Fruit fly (Drosophila melanogaster) whole organism, prepupa: ENCODE data around the gene CG5787.

Experiments used
- CG11294 ChIP-seq: fragments of 200-800 bp; sonication (Bioruptor generic); IDR thresholded peaks from 2 replicates; pipeline ENCODE4 v1.3.6; 2022; ENCODE audit warnings: missing biosample characterization, missing genetic modification characterization
- CG16779 ChIP-seq: fragments of 200-800 bp; sonication (Bioruptor generic); optimal IDR thresholded peaks from 3 replicates; lab custom pipeline; 2017; ENCODE audit warnings: missing biosample characterization, mild to moderate bottlenecking, missing genetic modification characterization
- CG32006 ChIP-seq: fragments of 200-800 bp; sonication (Bioruptor generic); optimal IDR thresholded peaks from 3 replicates; lab custom pipeline; 2017; ENCODE audit warnings: missing biosample characterization, mild to moderate bottlenecking, missing genetic modification characterization
- CG6792 ChIP-seq: fragments of 200-800 bp; sonication (Bioruptor generic); optimal IDR thresholded peaks from 3 replicates; lab custom pipeline; 2016; ENCODE audit warnings: missing biosample characterization, missing genetic modification characterization
- CG6808 ChIP-seq: fragments of 200-800 bp; sonication (Bioruptor generic); optimal IDR thresholded peaks from 3 replicates; lab custom pipeline; 2017; ENCODE audit warnings: missing biosample characterization, missing genetic modification characterization, mild to moderate bottlenecking, moderate library complexity, missing genetic modification reagents
- CG6854 ChIP-seq: fragments of 200-800 bp; sonication (Bioruptor generic); optimal IDR thresholded peaks from 2 replicates; lab custom pipeline; 2017; ENCODE audit warnings: missing biosample characterization, mild to moderate bottlenecking, missing genetic modification characterization
- dsx ChIP-seq: fragments of 200-800 bp; optimal IDR thresholded peaks from 3 replicates; lab custom pipeline; 2019; ENCODE audit warnings: missing biosample characterization, mild to moderate bottlenecking, missing genetic modification characterization, moderate library complexity; ENCODE audit not compliant: poor library complexity, severe bottlenecking
- fd85E ChIP-seq: fragments of 200-800 bp; sonication (Bioruptor generic); optimal IDR thresholded peaks from 3 replicates; lab custom pipeline; 2016; ENCODE audit warnings: missing biosample characterization, missing genetic modification characterization
- pdm3 ChIP-seq: fragments of 200-800 bp; sonication (Bioruptor generic); optimal IDR thresholded peaks from 3 replicates; lab custom pipeline; 2016; ENCODE audit warnings: missing biosample characterization, missing genetic modification characterization

- TF ChIP-seq fd85E (GFP tag; lab: Kevin White, UChicago): no peak
- no peak for TF ChIP-seq CG6808 (GFP tag; lab: Kevin White, UChicago)
- TF ChIP-seq CG6792: no peak
- no peak for TF ChIP-seq pdm3 (GFP tag; lab: Kevin White, UChicago)
- TF ChIP-seq CG16779 (tag; lab: Kevin White, UChicago): no peak
- TF ChIP-seq CG11294 (GFP tag; lab: Robert Waterston, UW): no peak
- no peak for TF ChIP-seq CG32006 (GFP tag; lab: Kevin White, UChicago)
- no peak for TF ChIP-seq dsx (GFP tag; lab: Kevin White, UChicago)
- no peak for TF ChIP-seq CG6854 (GFP tag; lab: Kevin White, UChicago)
These were observed at the start of gene CG5787 for dm6 chr2L:12712852-12713251.
